Fruit fly (Drosophila melanogaster) whole organism, pupa: ENCODE measurements around the gene PK1-R.

Experiments used
- CG10348 ChIP-seq: fragments of 200-800 bp; sonication (Bioruptor generic); IDR thresholded peaks from 2 replicates; pipeline ENCODE4 v1.3.6; 2022; ENCODE audit warnings: missing biosample characterization, missing genetic modification characterization
- CG12605 ChIP-seq: fragments of 200-800 bp; sonication (Bioruptor generic); IDR thresholded peaks from 2 replicates; pipeline ENCODE4 v1.3.6; 2022; ENCODE audit warnings: missing biosample characterization, missing genetic modification characterization
- CG13204 ChIP-seq: fragments of 200-800 bp; sonication (Bioruptor generic); optimal IDR thresholded peaks from 2 replicates; lab custom pipeline; 2018; ENCODE audit warnings: missing biosample characterization, mild to moderate bottlenecking, missing genetic modification characterization, moderate library complexity
- CG14655 ChIP-seq: fragments of 200-800 bp; sonication (Bioruptor generic); optimal IDR thresholded peaks from 3 replicates; lab custom pipeline; 2017; ENCODE audit warnings: mild to moderate bottlenecking, missing biosample characterization, missing genetic modification reagents, missing genetic modification characterization
- CG15710 ChIP-seq: fragments of 200-800 bp; sonication (Bioruptor generic); optimal IDR thresholded peaks from 2 replicates; lab custom pipeline; 2018; ENCODE audit warnings: missing biosample characterization, mild to moderate bottlenecking, missing genetic modification characterization, moderate library complexity
- CG17806 ChIP-seq: fragments of 200-800 bp; sonication (Bioruptor generic); optimal IDR thresholded peaks from 2 replicates; lab custom pipeline; 2018; ENCODE audit warnings: missing biosample characterization, mild to moderate bottlenecking, missing genetic modification characterization, moderate library complexity
- CG32121 ChIP-seq: fragments of 200-800 bp; sonication (Bioruptor generic); IDR thresholded peaks from 2 replicates; pipeline ENCODE4 v1.3.6; 2022; ENCODE audit warnings: missing biosample characterization, missing genetic modification characterization
- CG34367 ChIP-seq: fragments of 200-800 bp; sonication (Bioruptor generic); optimal IDR thresholded peaks from 2 replicates; lab custom pipeline; 2018; ENCODE audit warnings: missing biosample characterization, mild to moderate bottlenecking, missing genetic modification characterization
- CG4496 ChIP-seq: fragments of 200-800 bp; sonication (Bioruptor generic); IDR thresholded peaks from 3 replicates; pipeline ENCODE4 v1.3.6; 2022; ENCODE audit warnings: missing biosample characterization, missing genetic modification characterization
- CG8159 ChIP-seq: fragments of 200-800 bp; sonication (Bioruptor generic); optimal IDR thresholded peaks from 3 replicates; lab custom pipeline; 2018; ENCODE audit warnings: missing biosample characterization, mild to moderate bottlenecking, missing genetic modification characterization, moderate library complexity
- CG8301 ChIP-seq: fragments of 200-800 bp; sonication (Bioruptor generic); optimal IDR thresholded peaks from 2 replicates; lab custom pipeline; 2018; ENCODE audit warnings: missing biosample characterization, mild to moderate bottlenecking, missing genetic modification characterization
- CG9948 ChIP-seq: fragments of 200-800 bp; sonication (Bioruptor generic); optimal IDR thresholded peaks from 2 replicates; lab custom pipeline; 2018; ENCODE audit warnings: missing biosample characterization, mild to moderate bottlenecking, missing genetic modification characterization, moderate library complexity
- D1 ChIP-seq: fragments of 200-800 bp; sonication (Bioruptor generic); optimal IDR thresholded peaks from 2 replicates; lab custom pipeline; 2018; ENCODE audit warnings: missing biosample characterization, mild to moderate bottlenecking, missing genetic modification characterization, moderate library complexity
- EcR ChIP-seq: fragments of 200-800 bp; sonication (Bioruptor generic); optimal IDR thresholded peaks from 3 replicates; lab custom pipeline; 2019; ENCODE audit warnings: missing biosample characterization, missing genetic modification characterization, mild to moderate bottlenecking, moderate library complexity, missing genetic modification reagents
- Ets98B ChIP-seq: fragments of 200-800 bp; sonication (Bioruptor generic); IDR thresholded peaks from 2 replicates; pipeline ENCODE4 v1.3.6; 2022; ENCODE audit warnings: missing biosample characterization, missing genetic modification characterization
- Pif1A ChIP-seq: fragments of 200-800 bp; sonication (Bioruptor generic); optimal IDR thresholded peaks from 3 replicates; lab custom pipeline; 2016; ENCODE audit warnings: missing biosample characterization, missing genetic modification characterization
- Pif1B ChIP-seq: fragments of 200-800 bp; sonication (Bioruptor generic); optimal IDR thresholded peaks from 3 replicates; lab custom pipeline; 2016; ENCODE audit warnings: missing biosample characterization, missing genetic modification characterization
- Snoo ChIP-seq: fragments of 200-800 bp; sonication (Bioruptor generic); optimal IDR thresholded peaks from 3 replicates; lab custom pipeline; 2017; ENCODE audit warnings: missing biosample characterization, mild to moderate bottlenecking, missing genetic modification characterization, inconsistent platforms
- fd96Ca ChIP-seq: fragments of 200-800 bp; sonication (Bioruptor generic); IDR thresholded peaks from 3 replicates; pipeline ENCODE4 v1.3.6; 2022; ENCODE audit warnings: missing biosample characterization, missing genetic modification characterization
- gl ChIP-seq: fragments of 200-800 bp; sonication (Bioruptor generic); optimal IDR thresholded peaks from 2 replicates; lab custom pipeline; 2018; ENCODE audit warnings: missing biosample characterization, mild to moderate bottlenecking, missing genetic modification characterization
- rn ChIP-seq: fragments of 200-800 bp; sonication (Bioruptor generic); IDR thresholded peaks from 2 replicates; pipeline ENCODE4 v1.3.6; 2022; ENCODE audit warnings: missing biosample characterization, missing genetic modification characterization

The PK1-R gene

DNA sequence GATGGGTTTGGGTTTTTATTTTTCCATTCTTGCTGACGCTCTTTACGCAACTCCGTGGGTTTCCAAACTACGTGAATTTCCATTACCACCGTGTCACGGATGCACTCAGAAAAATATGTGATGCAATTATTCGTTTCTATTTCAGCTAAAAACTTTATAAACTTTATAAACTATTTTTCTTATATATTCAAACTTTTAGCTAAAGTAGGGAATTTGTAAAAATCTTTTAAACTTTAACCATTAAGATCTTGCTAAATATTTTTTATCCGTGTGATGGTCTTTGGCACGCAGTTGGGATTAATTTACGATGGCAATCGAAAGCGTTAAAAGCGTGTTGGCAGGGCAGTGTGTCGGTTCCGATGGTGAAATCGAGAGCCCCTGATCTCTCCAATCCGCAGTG lies 7.5 kb downstream of the PK1-R start:
- TF ChIP-seq EcR (GFP tag; lab: Kevin White, UChicago), result no peak
- no peak for TF ChIP-seq CG10348 (GFP tag; lab: Robert Waterston, UW)
- no peak for TF ChIP-seq gl (tag; lab: Kevin White, UChicago)
- no peak for TF ChIP-seq CG9948 (tag; lab: Kevin White, UChicago)
- no peak for TF ChIP-seq Pif1B (GFP tag; lab: Kevin White, UChicago)

DNA sequence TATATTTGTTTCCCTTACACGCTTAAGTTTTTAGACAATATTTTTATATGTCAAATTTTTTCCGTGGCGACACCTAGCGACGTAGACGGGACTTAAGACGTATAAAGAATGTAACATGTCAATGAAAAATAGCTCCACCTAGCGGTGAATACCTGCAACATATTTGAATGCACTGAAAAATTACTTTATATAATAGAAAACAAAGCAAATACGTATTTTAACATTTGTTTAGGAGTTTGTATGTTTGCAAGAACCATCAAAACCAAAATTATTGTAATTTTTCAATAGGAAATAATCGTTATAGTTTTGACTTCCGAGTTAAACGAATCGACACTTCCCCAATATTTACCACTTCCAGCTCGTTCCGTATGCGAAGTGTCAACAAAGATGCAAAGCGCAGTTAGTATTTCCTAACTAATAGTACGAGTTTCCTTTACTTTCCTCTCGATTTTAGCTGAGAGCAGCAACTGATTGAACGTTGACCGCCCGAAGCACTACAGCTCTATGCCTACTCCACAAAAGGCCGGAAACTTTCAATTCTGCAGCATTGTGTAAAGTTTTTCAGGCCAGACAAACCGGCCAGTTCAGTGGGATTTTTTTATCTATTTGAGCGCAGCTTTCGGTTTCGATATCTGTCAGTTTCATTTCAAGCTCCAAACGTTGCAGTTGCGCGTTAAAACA lies 13.9 kb downstream of the PK1-R start, which contains the start of gene Npc2b:
TSS of gene Npc2b (plus strand) at position 631 of the 681 bp plus-strand sequence.
- no peak for TF ChIP-seq CG15710 (tag; lab: Kevin White, UChicago)
- TF ChIP-seq CG10348 (GFP tag; lab: Robert Waterston, UW), result no peak
- TF ChIP-seq CG17806 (tag; lab: Kevin White, UChicago), result peak; percentile 52
- TF ChIP-seq Snoo (tag; lab: Kevin White, UChicago), result peak; percentile 15
- TF ChIP-seq Pif1B (GFP tag; lab: Kevin White, UChicago), result peak; percentile 30
- peak; percentile 34 for TF ChIP-seq Pif1A (GFP tag; lab: Kevin White, UChicago)
- TF ChIP-seq CG14655 (GFP tag; lab: Kevin White, UChicago), result peak; percentile 36
- TF ChIP-seq Ets98B (GFP tag; lab: Robert Waterston, UW), result no peak
- TF ChIP-seq CG9948 (tag; lab: Kevin White, UChicago), result peak; percentile 22
- peak; percentile 24 for TF ChIP-seq CG34367 (tag; lab: Kevin White, UChicago)
- TF ChIP-seq CG8301, result peak; percentile 60
- peak; percentile 75 for TF ChIP-seq D1 (tag; lab: Kevin White, UChicago)
- TF ChIP-seq CG8159, result peak; percentile 40

DNA sequence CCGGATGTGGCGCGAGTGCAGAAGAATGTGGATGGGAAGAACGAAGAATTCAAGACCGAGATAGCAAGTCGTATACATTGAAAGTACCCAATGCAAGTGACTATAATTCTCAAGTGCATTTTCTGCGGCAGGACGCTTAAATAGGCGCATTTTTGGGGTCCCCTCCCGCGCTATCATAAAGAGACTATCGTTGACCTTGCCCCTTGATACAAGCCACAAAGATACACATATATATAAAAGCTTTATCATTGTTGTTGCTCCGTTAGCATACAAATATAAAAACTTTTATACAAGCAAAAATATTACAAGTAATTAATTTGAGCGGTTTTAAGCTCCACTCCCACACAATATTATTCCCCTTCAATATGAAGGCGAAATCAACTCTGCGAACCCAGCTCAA lies 14.8 kb downstream of the PK1-R start:
- TF ChIP-seq fd96Ca (GFP tag; lab: Robert Waterston, UW) (no peak), EcR (GFP tag; lab: Kevin White, UChicago) (peak; percentile 78)

DNA sequence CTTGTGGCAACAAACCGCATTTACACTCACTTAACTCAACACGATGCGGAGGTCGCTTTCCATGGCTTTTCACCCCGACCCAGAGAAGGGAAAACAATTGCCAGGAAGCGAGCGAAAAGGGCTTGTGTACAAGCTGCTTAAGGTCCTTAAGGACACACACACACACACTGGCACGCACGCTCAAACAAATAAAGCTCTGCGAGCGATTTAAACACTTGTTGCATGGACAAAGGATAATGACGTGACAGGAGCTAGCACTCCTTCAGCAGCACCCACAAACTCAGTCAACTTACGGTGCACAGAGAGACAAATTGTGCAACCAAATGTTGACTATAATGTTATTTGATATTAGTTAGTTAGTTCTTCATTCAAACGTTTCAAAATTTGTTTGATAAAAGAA lies 17.4 kb downstream of the PK1-R start:
- TF ChIP-seq CG8159 (peak; percentile 20), CG34367 (tag; lab: Kevin White, UChicago) (no peak)

DNA sequence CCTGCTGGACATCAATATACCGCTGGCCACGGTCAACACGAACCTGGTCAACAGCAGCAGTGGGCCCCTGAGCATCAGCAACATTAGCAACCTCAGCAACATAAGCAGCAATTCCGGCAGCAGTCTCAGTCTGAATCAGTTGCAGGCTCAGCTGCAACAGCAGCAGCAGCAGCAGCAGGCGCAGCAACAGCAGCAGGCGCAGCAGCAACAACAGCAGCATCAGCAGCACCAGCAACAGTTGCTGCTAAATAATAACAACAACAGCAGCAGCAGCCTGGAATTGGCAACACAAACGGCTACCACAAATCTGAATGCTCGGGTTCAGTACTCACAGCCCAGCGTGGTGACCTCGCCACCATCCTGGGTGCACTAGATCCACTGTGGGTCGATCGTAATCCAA lies 21.4 kb downstream of the PK1-R start:
- TF ChIP-seq CG8159, result no peak
- no peak for TF ChIP-seq gl (tag; lab: Kevin White, UChicago)
- no peak for TF ChIP-seq Snoo (tag; lab: Kevin White, UChicago)
- TF ChIP-seq EcR (GFP tag; lab: Kevin White, UChicago), result no peak

DNA sequence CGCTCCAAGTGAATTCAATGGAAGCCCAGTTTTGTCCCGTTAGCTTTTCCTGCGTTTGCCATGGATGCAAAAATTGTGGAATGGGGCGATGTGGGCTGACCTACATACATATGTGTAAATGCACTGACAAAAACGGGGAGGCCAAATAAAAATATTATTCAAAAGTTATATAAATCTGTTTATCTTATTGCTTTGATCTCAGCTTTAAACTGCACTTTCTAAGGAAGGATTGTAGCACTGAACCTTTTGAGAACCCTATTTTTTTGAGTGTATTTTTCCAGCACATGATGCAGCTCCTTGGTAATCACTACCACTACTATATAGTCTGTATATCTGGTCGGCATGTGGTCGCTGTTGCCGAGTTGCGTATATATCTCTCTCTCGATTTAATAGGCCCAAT lies 25.9 kb downstream of the PK1-R start:
- no peak for TF ChIP-seq Ets98B (GFP tag; lab: Robert Waterston, UW)
- peak; percentile 55 for TF ChIP-seq CG14655 (GFP tag; lab: Kevin White, UChicago)
- TF ChIP-seq Pif1B (GFP tag; lab: Kevin White, UChicago), result peak; percentile 41
- TF ChIP-seq CG13204 (GFP tag; lab: Kevin White, UChicago), result no peak
- peak; percentile 39 for TF ChIP-seq CG9948 (tag; lab: Kevin White, UChicago)
- no peak for TF ChIP-seq CG10348 (GFP tag; lab: Robert Waterston, UW)
- TF ChIP-seq CG32121 (GFP tag; lab: Robert Waterston, UW), result peak; percentile 54; the same call in 1 of the 2 replicates
- no peak for TF ChIP-seq rn (GFP tag; lab: Robert Waterston, UW)
- peak; percentile 13 for TF ChIP-seq CG34367 (tag; lab: Kevin White, UChicago)
- TF ChIP-seq CG8159, result peak; percentile 71
- TF ChIP-seq CG8301, result peak; percentile 68
- peak; percentile 36 for TF ChIP-seq D1 (tag; lab: Kevin White, UChicago)
- peak; percentile 85 for TF ChIP-seq CG4496 (GFP tag; lab: Robert Waterston, UW)
- TF ChIP-seq Pif1A (GFP tag; lab: Kevin White, UChicago), result peak; percentile 43
- no peak for TF ChIP-seq EcR (GFP tag; lab: Kevin White, UChicago)
- TF ChIP-seq CG15710 (tag; lab: Kevin White, UChicago), result peak; percentile 58
- TF ChIP-seq gl (tag; lab: Kevin White, UChicago), result no peak
- TF ChIP-seq Snoo (tag; lab: Kevin White, UChicago), result peak; percentile 21
- TF ChIP-seq fd96Ca (GFP tag; lab: Robert Waterston, UW), result no peak
- TF ChIP-seq CG12605 (GFP tag; lab: Robert Waterston, UW), result 0 out of 2 replicates have a peak, but pooled peaks have one; percentile 26
- TF ChIP-seq CG17806 (tag; lab: Kevin White, UChicago), result peak; percentile 72
- TF ChIP-seq, all 21 proteins: peak for 14

DNA sequence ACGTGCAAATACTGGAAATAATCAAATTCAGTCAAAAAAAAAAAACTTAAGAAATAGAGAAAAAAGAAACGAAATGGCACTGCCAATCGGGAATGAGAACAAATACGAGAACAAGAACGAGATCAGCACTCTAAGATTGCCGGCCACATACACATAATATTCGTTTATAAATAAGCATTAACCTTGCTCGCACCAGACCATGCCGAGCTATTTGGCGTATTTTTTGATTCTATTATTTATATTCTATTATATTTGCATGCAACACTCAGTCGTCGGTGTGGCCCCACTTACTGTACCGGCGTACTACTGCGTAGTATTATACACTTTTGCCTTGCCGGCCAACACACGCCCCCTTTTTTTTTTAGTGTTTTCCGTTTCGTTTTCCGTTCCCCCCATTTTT lies 32.3 kb downstream of the PK1-R start:
- TF ChIP-seq CG4496 (GFP tag; lab: Robert Waterston, UW) (0 out of 3 replicates have a peak, but pooled peaks have one; percentile 40), gl (tag; lab: Kevin White, UChicago) (no peak), CG14655 (GFP tag; lab: Kevin White, UChicago) (no peak), Pif1A (GFP tag; lab: Kevin White, UChicago) (no peak), Pif1B (GFP tag; lab: Kevin White, UChicago) (no peak), CG34367 (tag; lab: Kevin White, UChicago) (no peak), rn (GFP tag; lab: Robert Waterston, UW) (no peak), CG32121 (GFP tag; lab: Robert Waterston, UW) (peak; percentile 19; the same call in 1 of the 2 replicates)
